Fruit fly (Drosophila melanogaster) whole organism: Measurements from ENCODE around the gene CG13248.

Experiments
- CG8478 ChIP-seq: fragments of >200 bp; optimal IDR thresholded peaks from 2 replicates; lab custom pipeline; 2018; ENCODE audit warnings: inconsistent platforms
- Dll ChIP-seq: fragments of >200 bp; optimal IDR thresholded peaks from 2 replicates; lab custom pipeline; 2017

DNA sequence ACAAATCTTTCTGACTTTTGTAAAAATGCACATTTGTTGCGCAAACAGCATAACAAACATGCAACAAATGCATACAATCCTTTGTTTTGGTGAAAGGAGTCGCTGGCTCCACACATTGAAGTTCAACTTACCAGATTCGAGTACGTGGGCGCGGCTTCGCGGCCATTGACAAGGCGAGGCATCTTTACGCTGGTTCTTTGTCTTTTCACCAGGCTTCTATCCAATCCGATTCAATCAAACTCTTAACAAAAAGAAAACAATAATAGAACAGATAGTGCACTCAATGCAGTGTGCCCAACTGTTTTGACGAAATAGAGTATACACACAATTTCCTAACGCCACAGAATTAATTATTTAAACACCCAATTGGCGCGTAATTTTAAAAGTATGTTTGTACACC lies 19.8 kb upstream of the CG13248 start, which contains the start of gene CG5262:
- TF ChIP-seq CG8478 (lab: Kevin White, UChicago) (no peak), Dll (lab: Kevin White, UChicago) (no peak)
